Worm (Caenorhabditis elegans): ENCODE measurements around the gene T15B7.1.

DNA sequence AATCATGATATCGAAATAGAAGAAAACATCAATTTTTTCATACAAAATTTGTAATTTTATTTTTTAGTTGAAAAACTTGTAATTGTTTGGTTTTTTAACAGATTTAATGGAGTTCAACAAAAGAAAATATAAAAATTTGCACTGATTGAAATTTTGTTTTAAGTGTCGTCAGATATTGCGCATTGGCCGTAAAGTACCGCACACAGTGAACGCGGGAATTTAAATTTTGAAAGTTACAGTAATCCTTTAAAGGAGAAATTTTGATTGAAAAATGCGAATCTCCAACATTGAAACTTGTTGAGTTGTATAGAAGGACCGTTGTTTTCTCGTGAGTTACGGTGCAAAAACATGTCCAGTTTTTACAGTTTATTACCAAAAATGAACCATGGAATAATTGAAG lies 49.6 kb upstream of the T15B7.1 start:
- TF ChIP-seq mxl-2 (GFP tag; conservative IDR thresholded peaks at IDR 0.05) (no peak), mep-1 (tag; optimal IDR thresholded peaks at IDR 0.05) (no peak), zag-1 (tag; optimal IDR thresholded peaks at IDR 0.05) (no peak), R02D3.7 (tag; optimal IDR thresholded peaks at IDR 0.05) (no peak), nhr-237 (tag; optimal IDR thresholded peaks at IDR 0.05) (no peak), unc-62 (GFP tag; optimal IDR thresholded peaks at IDR 0.05 in 1 of 2) (no peak), unc-62 (tag; optimal IDR thresholded peaks at IDR 0.05) (no peak), nhr-11 (tag; optimal IDR thresholded peaks at IDR 0.05) (no peak), ces-1 (GFP tag; optimal IDR thresholded peaks at IDR 0.05) (no peak)
